Fruit fly (Drosophila melanogaster) S2 (cell line): ENCODE results near the gene CG9192.

Experiments used
- CG8478 ChIP-seq: fragments of >200 bp; optimal IDR thresholded peaks from 2 replicates; lab custom pipeline; 2018
- CTCF ChIP-seq, 2 experiments: fragments of >200 bp; optimal IDR thresholded peaks; 2 replicates each; lab custom pipeline; 2018

dm6 chr3L:1256061-1256780 lies 18.1 kb upstream of the CG9192 start, which contains the start of gene tfc:
- TF ChIP-seq CTCF (optimal IDR thresholded peaks at IDR 0.05; lab: Kevin White, UChicago) (no peak), CG8478 (lab: Kevin White, UChicago) (no peak)
